Fruit fly (Drosophila melanogaster) whole organism, embryonic: ENCODE data around the gene simj.

Source experiments
- BtbVII ChIP-seq: fragments of 200-800 bp; sonication (Bioruptor generic); optimal IDR thresholded peaks from 3 replicates; lab custom pipeline; 2017; ENCODE audit warnings: missing biosample characterization, mild to moderate bottlenecking, missing genetic modification characterization
- C15 ChIP-seq: fragments of 200-800 bp; sonication (Bioruptor generic); IDR thresholded peaks from 3 replicates; pipeline ENCODE4 v1.3.6; 2022; ENCODE audit warnings: missing biosample characterization, missing genetic modification characterization
- CG10959 ChIP-seq: fragments of 200-800 bp; sonication (Bioruptor generic); IDR thresholded peaks from 2 replicates; pipeline ENCODE4 v1.3.6; 2022; ENCODE audit warnings: missing biosample characterization, missing genetic modification characterization
- CG11247 ChIP-seq: fragments of 200-800 bp; sonication (Bioruptor generic); IDR thresholded peaks from 2 replicates; pipeline ENCODE4 v1.3.6; 2022; ENCODE audit warnings: missing biosample characterization, missing genetic modification characterization
- CG14860 ChIP-seq: fragments of 200-800 bp; sonication (Bioruptor generic); IDR thresholded peaks from 3 replicates; pipeline ENCODE4 v1.3.6; 2022; ENCODE audit warnings: missing biosample characterization, missing genetic modification characterization; ENCODE audit not compliant: partially characterized antibody
- CG17361 ChIP-seq: fragments of 200-800 bp; sonication (Bioruptor generic); IDR thresholded peaks from 3 replicates; pipeline ENCODE4 v1.3.6; 2022; ENCODE audit warnings: missing biosample characterization, missing genetic modification characterization
- CG2116 ChIP-seq: fragments of 200-800 bp; sonication (Bioruptor generic); optimal IDR thresholded peaks from 3 replicates; lab custom pipeline; 2018; ENCODE audit warnings: missing biosample characterization, mild to moderate bottlenecking, missing genetic modification characterization
- CG2875 ChIP-seq: fragments of 200-800 bp; sonication (Bioruptor generic); optimal IDR thresholded peaks from 2 replicates; lab custom pipeline; 2017; ENCODE audit warnings: missing biosample characterization, mild to moderate bottlenecking, missing genetic modification characterization, missing genetic modification reagents
- CG30403 ChIP-seq: fragments of 200-800 bp; sonication (Bioruptor generic); optimal IDR thresholded peaks from 3 replicates; lab custom pipeline; 2016; ENCODE audit warnings: missing biosample characterization, missing genetic modification characterization
- CG3281 ChIP-seq: fragments of 200-800 bp; sonication (Bioruptor generic); optimal IDR thresholded peaks from 3 replicates; lab custom pipeline; 2017; ENCODE audit warnings: missing biosample characterization, mild to moderate bottlenecking, missing genetic modification characterization
- CG8281 ChIP-seq: fragments of 200-800 bp; sonication (Bioruptor generic); optimal IDR thresholded peaks from 2 replicates; lab custom pipeline; 2018; ENCODE audit warnings: missing biosample characterization, mild to moderate bottlenecking, missing genetic modification characterization, moderate library complexity
- CG8924 ChIP-seq: fragments of 200-800 bp; optimal IDR thresholded peaks from 3 replicates; lab custom pipeline; 2019; ENCODE audit warnings: missing biosample characterization, mild to moderate bottlenecking, missing genetic modification characterization, moderate library complexity
- CG9437 ChIP-seq: fragments of 200-800 bp; sonication (Bioruptor generic); optimal IDR thresholded peaks from 2 replicates; lab custom pipeline; 2018; ENCODE audit warnings: missing biosample characterization, mild to moderate bottlenecking, missing genetic modification characterization
- Chrac-16 ChIP-seq: fragments of 200-800 bp; sonication (Bioruptor generic); optimal IDR thresholded peaks from 3 replicates; lab custom pipeline; 2016; ENCODE audit warnings: missing biosample characterization, missing genetic modification characterization
- D19B ChIP-seq: fragments of 200-800 bp; sonication (Bioruptor generic); optimal IDR thresholded peaks from 2 replicates; lab custom pipeline; 2017; ENCODE audit warnings: missing biosample characterization, mild to moderate bottlenecking, missing genetic modification characterization
- Dref ChIP-seq: fragments of 200-800 bp; sonication (Bioruptor generic); IDR thresholded peaks from 2 replicates; pipeline ENCODE4 v1.3.6; 2022; ENCODE audit warnings: missing biosample characterization, missing genetic modification characterization
- E2f2 ChIP-seq: fragments of 200-800 bp; sonication (Bioruptor generic); IDR thresholded peaks from 2 replicates; pipeline ENCODE4 v1.3.6; 2022; ENCODE audit warnings: missing biosample characterization, missing genetic modification characterization
- Gug ChIP-seq: fragments of 200-800 bp; sonication (Bioruptor generic); IDR thresholded peaks from 4 replicates; pipeline ENCODE4 v1.3.6; 2022; ENCODE audit warnings: missing biosample characterization, missing genetic modification characterization
- Lpt ChIP-seq: fragments of >200 bp; optimal IDR thresholded peaks from 2 replicates; lab custom pipeline; 2018; ENCODE audit warnings: missing biosample characterization, missing genetic modification characterization
- Pdp1 ChIP-seq, 2 experiments: fragments of 200-800 bp; sonication (Bioruptor generic); optimal IDR thresholded peaks; 3 replicates each; lab custom pipeline; 2016; ENCODE audit warnings: missing biosample characterization in 2 of 2, missing genetic modification characterization in 2 of 2, mild to moderate bottlenecking in 1 of 2, moderate library complexity in 1 of 2
- Poxn ChIP-seq: fragments of 200-800 bp; sonication (Bioruptor generic); IDR thresholded peaks from 2 replicates; pipeline ENCODE4 v1.3.6; 2022; ENCODE audit warnings: missing biosample characterization, missing genetic modification characterization
- Rfx ChIP-seq: fragments of 200-800 bp; sonication (Bioruptor generic); IDR thresholded peaks from 2 replicates; pipeline ENCODE4 v1.3.6; 2022; ENCODE audit warnings: missing biosample characterization, missing genetic modification characterization
- Six4 ChIP-seq: fragments of 200-800 bp; sonication (Bioruptor generic); optimal IDR thresholded peaks from 2 replicates; lab custom pipeline; 2016; ENCODE audit warnings: missing biosample characterization, missing genetic modification characterization
- Taf1 ChIP-seq: fragments of 200-800 bp; sonication (Bioruptor generic); IDR thresholded peaks from 2 replicates; pipeline ENCODE4 v1.3.6; 2022; ENCODE audit warnings: missing biosample characterization, missing genetic modification characterization
- Vsx1 ChIP-seq: fragments of 200-800 bp; sonication (Bioruptor generic); optimal IDR thresholded peaks from 2 replicates; lab custom pipeline; 2017; ENCODE audit warnings: missing biosample characterization, mild to moderate bottlenecking, missing genetic modification characterization, missing genetic modification reagents
- Xrp1 ChIP-seq: fragments of 200-800 bp; sonication (Bioruptor generic); IDR thresholded peaks from 2 replicates; pipeline ENCODE4 v1.3.6; 2022; ENCODE audit warnings: missing biosample characterization, missing genetic modification characterization
- ase ChIP-seq: fragments of 200-800 bp; sonication (Bioruptor generic); IDR thresholded peaks from 3 replicates; pipeline ENCODE4 v1.3.6; 2022; ENCODE audit warnings: missing biosample characterization, missing genetic modification characterization
- bcd ChIP-seq: fragments of 200-800 bp; sonication (Bioruptor generic); optimal IDR thresholded peaks from 2 replicates; lab custom pipeline; 2017; ENCODE audit warnings: missing biosample characterization, mild to moderate bottlenecking, missing genetic modification characterization
- cas ChIP-seq: fragments of 200-800 bp; sonication (Bioruptor generic); IDR thresholded peaks from 2 replicates; pipeline ENCODE4 v1.3.6; 2022; ENCODE audit warnings: missing biosample characterization, missing genetic modification characterization
- crol ChIP-seq: fragments of 200-800 bp; sonication (Bioruptor generic); IDR thresholded peaks from 2 replicates; pipeline ENCODE4 v1.3.6; 2022; ENCODE audit warnings: missing biosample characterization, missing genetic modification characterization
- danr ChIP-seq: fragments of 200-800 bp; sonication (Bioruptor generic); IDR thresholded peaks from 2 replicates; pipeline ENCODE4 v1.3.6; 2022; ENCODE audit warnings: missing biosample characterization, missing genetic modification characterization
- dimm ChIP-seq: fragments of 200-800 bp; sonication (Bioruptor generic); IDR thresholded peaks from 2 replicates; pipeline ENCODE4 v1.3.6; 2022; ENCODE audit warnings: missing biosample characterization, missing genetic modification characterization
- dm ChIP-seq: fragments of 200-800 bp; sonication (Bioruptor generic); optimal IDR thresholded peaks from 3 replicates; lab custom pipeline; 2016; ENCODE audit warnings: missing biosample characterization, missing genetic modification characterization
- dmrt11E ChIP-seq: fragments of 200-800 bp; sonication (Bioruptor generic); optimal IDR thresholded peaks from 3 replicates; lab custom pipeline; 2018; ENCODE audit warnings: missing biosample characterization, mild to moderate bottlenecking, missing genetic modification characterization, moderate library complexity
- eyg ChIP-seq: fragments of 200-800 bp; sonication (Bioruptor generic); optimal IDR thresholded peaks from 3 replicates; lab custom pipeline; 2016; ENCODE audit warnings: missing biosample characterization, missing genetic modification characterization
- fu2 ChIP-seq: fragments of 200-800 bp; sonication (Bioruptor generic); optimal IDR thresholded peaks from 2 replicates; lab custom pipeline; 2016; ENCODE audit warnings: missing biosample characterization, missing genetic modification characterization
- gcm2 ChIP-seq: fragments of 200-800 bp; sonication (Bioruptor generic); optimal IDR thresholded peaks from 2 replicates; lab custom pipeline; 2016; ENCODE audit warnings: missing biosample characterization, missing genetic modification characterization
- h ChIP-seq: fragments of >200 bp; optimal IDR thresholded peaks from 2 replicates; lab custom pipeline; 2017
- ham ChIP-seq: fragments of 200-800 bp; sonication (Bioruptor generic); IDR thresholded peaks from 2 replicates; pipeline ENCODE4 v1.3.6; 2022; ENCODE audit warnings: missing biosample characterization, missing genetic modification characterization
- hb ChIP-seq: fragments of 200-800 bp; sonication (Bioruptor generic); IDR thresholded peaks from 3 replicates; pipeline ENCODE4 v1.3.6; 2022; ENCODE audit warnings: missing biosample characterization, missing genetic modification characterization; ENCODE audit not compliant: partially characterized antibody
- ken ChIP-seq: fragments of 200-800 bp; sonication (Bioruptor generic); IDR thresholded peaks from 3 replicates; pipeline ENCODE4 v1.3.6; 2022; ENCODE audit warnings: missing biosample characterization, missing genetic modification characterization
- lbe ChIP-seq: fragments of 200-800 bp; sonication (Bioruptor generic); optimal IDR thresholded peaks from 2 replicates; lab custom pipeline; 2016; ENCODE audit warnings: missing biosample characterization, mild to moderate bottlenecking, missing genetic modification characterization
- pb ChIP-seq: fragments of 200-800 bp; sonication (Bioruptor generic); optimal IDR thresholded peaks from 3 replicates; lab custom pipeline; 2016; ENCODE audit warnings: missing biosample characterization, missing genetic modification characterization
- psq ChIP-seq: fragments of 200-800 bp; sonication (Bioruptor generic); optimal IDR thresholded peaks from 2 replicates; lab custom pipeline; 2017; ENCODE audit warnings: missing biosample characterization, missing genetic modification characterization
- repo ChIP-seq: fragments of 200-800 bp; sonication (Bioruptor generic); optimal IDR thresholded peaks from 2 replicates; lab custom pipeline; 2016; ENCODE audit warnings: missing biosample characterization, missing genetic modification characterization
- scrt ChIP-seq: fragments of 200-800 bp; sonication (Bioruptor generic); optimal IDR thresholded peaks from 2 replicates; lab custom pipeline; 2018; ENCODE audit warnings: missing biosample characterization, mild to moderate bottlenecking, missing genetic modification characterization, moderate library complexity
- seq ChIP-seq: fragments of 200-800 bp; sonication (Bioruptor generic); IDR thresholded peaks from 2 replicates; pipeline ENCODE4 v1.3.6; 2022; ENCODE audit warnings: missing biosample characterization, missing genetic modification characterization
- sr ChIP-seq: fragments of 200-800 bp; sonication (Bioruptor generic); IDR thresholded peaks from 3 replicates; pipeline ENCODE4 v1.3.6; 2022; ENCODE audit warnings: missing biosample characterization, missing genetic modification characterization
- trh ChIP-seq: fragments of 200-800 bp; sonication (Bioruptor generic); optimal IDR thresholded peaks from 2 replicates; lab custom pipeline; 2016; ENCODE audit warnings: missing biosample characterization, missing genetic modification characterization
- tup ChIP-seq: fragments of 200-800 bp; sonication (Bioruptor generic); optimal IDR thresholded peaks from 2 replicates; lab custom pipeline; 2016; ENCODE audit warnings: missing biosample characterization, mild to moderate bottlenecking, missing genetic modification characterization, moderate library complexity
- twi ChIP-seq: fragments of 200-800 bp; optimal IDR thresholded peaks from 2 replicates; lab custom pipeline; 2019; ENCODE audit warnings: missing biosample characterization, mild to moderate bottlenecking, missing genetic modification characterization, moderate library complexity
- vnd ChIP-seq: fragments of 200-800 bp; sonication (Bioruptor generic); IDR thresholded peaks from 3 replicates; pipeline ENCODE4 v1.3.6; 2022; ENCODE audit warnings: missing biosample characterization, missing genetic modification characterization; ENCODE audit not compliant: partially characterized antibody
- z ChIP-seq: fragments of 200-800 bp; sonication (Bioruptor generic); IDR thresholded peaks from 3 replicates; pipeline ENCODE4 v1.3.6; 2022; ENCODE audit warnings: missing biosample characterization, missing genetic modification characterization

The simj gene

DNA sequence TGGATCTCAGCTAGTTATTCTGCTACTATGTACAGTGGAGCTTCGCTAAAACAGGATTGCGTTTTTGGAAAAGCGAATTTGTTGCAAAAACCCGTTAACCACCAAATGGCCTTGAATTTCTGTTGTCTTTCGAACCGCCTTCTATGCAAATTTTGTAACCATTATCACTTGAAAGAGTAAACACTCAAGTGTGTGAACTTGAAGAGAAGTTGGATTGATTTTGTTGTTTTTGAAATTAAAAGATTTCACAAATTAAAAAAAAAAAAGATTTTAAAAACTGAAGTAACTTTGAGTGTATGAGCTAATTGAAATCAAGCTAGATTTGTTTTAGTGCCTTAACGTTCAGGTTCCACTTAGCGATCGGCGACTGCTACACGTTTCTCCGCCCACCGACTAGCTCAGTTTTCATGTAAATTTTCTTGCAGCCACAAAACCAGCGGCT, 19.4 kb downstream of the simj start (continued):
- no peak for TF ChIP-seq C15 (GFP tag; lab: Robert Waterston, UW)
- no peak for TF ChIP-seq cas (GFP tag; lab: Robert Waterston, UW)
- TF ChIP-seq BtbVII (GFP tag; lab: Kevin White, UChicago) = peak; percentile 50
- peak; percentile 65 for TF ChIP-seq bcd (GFP tag; lab: Kevin White, UChicago)
- TF ChIP-seq Lpt (GFP tag; lab: Kevin White, UChicago) = no peak
- TF ChIP-seq tup (GFP tag; lab: Kevin White, UChicago) = no peak
- TF ChIP-seq gcm2 (GFP tag; lab: Kevin White, UChicago) = no peak
- peak; percentile 67 for TF ChIP-seq CG2875 (GFP tag; lab: Kevin White, UChicago)
- TF ChIP-seq Xrp1 = peak; percentile 65
- TF ChIP-seq z (GFP tag; lab: Robert Waterston, UW) = no peak
- TF ChIP-seq repo (GFP tag; lab: Kevin White, UChicago) = peak; percentile 61
- no peak for TF ChIP-seq CG14860
- peak; percentile 49; the same call in 1 of the 2 replicates for TF ChIP-seq E2f2
- no peak for TF ChIP-seq Taf1 (GFP tag; lab: Robert Waterston, UW)
- peak; percentile 64 for TF ChIP-seq CG3281
- TF ChIP-seq hb (GFP tag; lab: Robert Waterston, UW) = no peak
- no peak for TF ChIP-seq dimm (GFP tag; lab: Robert Waterston, UW)
- peak; percentile 64; the same call in 2 of the 3 replicates for TF ChIP-seq ken
- TF ChIP-seq h = no peak
- TF ChIP-seq seq (GFP tag; lab: Robert Waterston, UW) = 0 out of 2 replicates have a peak, but pooled peaks have one; percentile 65
- no peak for TF ChIP-seq fu2
- no peak for TF ChIP-seq ham
- peak; percentile 25 for TF ChIP-seq scrt (GFP tag; lab: Kevin White, UChicago)
- TF ChIP-seq CG17361 (GFP tag; lab: Robert Waterston, UW) = peak; percentile 84
- TF ChIP-seq CG30403 (GFP tag; lab: Kevin White, UChicago) = peak; percentile 85
- no peak for TF ChIP-seq Dref (GFP tag; lab: Robert Waterston, UW)
- TF ChIP-seq CG10959 (GFP tag; lab: Robert Waterston, UW) = 0 out of 2 replicates have a peak, but pooled peaks have one; percentile 27
- TF ChIP-seq pb (GFP tag; lab: Kevin White, UChicago) = peak; percentile 83
- TF ChIP-seq sr (GFP tag; lab: Robert Waterston, UW) = no peak
- TF ChIP-seq D19B (GFP tag; lab: Kevin White, UChicago) = peak; percentile 36
- TF ChIP-seq Gug (GFP tag; lab: Robert Waterston, UW) = peak; percentile 69; the same call in 2 of the 4 replicates
- TF ChIP-seq danr = no peak
- TF ChIP-seq Rfx (GFP tag; lab: Robert Waterston, UW) = peak; percentile 74
- 0 out of 3 replicates have a peak, but pooled peaks have one; percentile 6 for TF ChIP-seq ase (GFP tag; lab: Robert Waterston, UW)
- no peak for TF ChIP-seq dmrt11E
- peak; percentile 46 for TF ChIP-seq Six4
- no peak for TF ChIP-seq twi (tag; lab: Kevin White, UChicago)
- TF ChIP-seq crol (GFP tag; lab: Robert Waterston, UW) = no peak
- no peak for TF ChIP-seq psq
- TF ChIP-seq CG9437 (GFP tag; lab: Kevin White, UChicago) = peak; percentile 67
- TF ChIP-seq CG11247 (GFP tag; lab: Robert Waterston, UW) = no peak
- TF ChIP-seq dm = no peak
- no peak for TF ChIP-seq trh
- peak; percentile 31 for TF ChIP-seq CG2116
- TF ChIP-seq Vsx1 (GFP tag; lab: Kevin White, UChicago) = peak; percentile 61
- no peak for TF ChIP-seq Poxn (GFP tag; lab: Robert Waterston, UW)
- TF ChIP-seq Chrac-16 (GFP tag; lab: Kevin White, UChicago) = peak; percentile 32
- TF ChIP-seq lbe (GFP tag; lab: Kevin White, UChicago) = no peak
- no peak for TF ChIP-seq CG8281 (tag; lab: Kevin White, UChicago)
- TF ChIP-seq Pdp1 (GFP tag; optimal IDR thresholded peaks at IDR 0.05; lab: Kevin White, UChicago) = peak; percentile 60 to 72
- no peak for TF ChIP-seq vnd (GFP tag; lab: Robert Waterston, UW)
- TF ChIP-seq CG8924 (tag; lab: Kevin White, UChicago) = peak; percentile 31
- TF ChIP-seq eyg = peak; percentile 45
